Worm (Caenorhabditis elegans): ENCODE measurements around the gene str-236.

Gene str-236

ce11 chrV:1569750-1570419 lies 42.0 kb upstream of the str-236 start:
- peak; percentile 21 for TF ChIP-seq pha-4 (tag; optimal IDR thresholded peaks at IDR 0.05)
- no peak for TF ChIP-seq lin-39 (tag; optimal IDR thresholded peaks at IDR 0.05)

DNA sequence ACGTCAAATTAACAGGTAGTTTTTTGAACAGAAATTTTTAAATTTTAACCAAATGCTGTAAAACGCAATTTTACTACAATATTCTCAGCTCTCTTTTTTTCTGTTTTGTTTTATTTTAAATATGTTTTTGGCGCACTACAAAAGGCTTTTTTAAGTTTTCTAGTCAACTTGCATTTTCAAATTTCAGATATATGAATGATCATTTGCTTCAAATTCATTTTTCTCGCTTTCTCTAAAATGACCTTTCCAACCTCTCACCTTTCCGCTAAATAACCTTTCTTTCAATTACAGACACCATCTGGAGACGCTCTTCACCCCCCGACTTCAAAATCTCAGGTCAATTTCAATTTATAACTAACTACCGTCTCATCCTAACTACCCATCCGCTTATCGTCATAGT lies 38.9 kb upstream of the str-236 start, which contains the start of gene cdc-25.2:
cdc-25.2 (plus strand) TSS at position 301 of the 400 bp plus-strand sequence.
- TF ChIP-seq eor-1 (tag; optimal IDR thresholded peaks at IDR 0.05) (no peak), zag-1 (tag; optimal IDR thresholded peaks at IDR 0.05) (no peak), sea-2 (GFP tag; optimal IDR thresholded peaks at IDR 0.05) (no peak), nhr-11 (tag; optimal IDR thresholded peaks at IDR 0.05) (no peak), nhr-23 (tag; optimal IDR thresholded peaks at IDR 0.05) (no peak), hmg-11 (tag; optimal IDR thresholded peaks at IDR 0.05) (no peak), elt-1 (tag; optimal IDR thresholded peaks at IDR 0.05) (no peak), ceh-16 (tag; optimal IDR thresholded peaks at IDR 0.05) (no peak), lsy-12 (tag; optimal IDR thresholded peaks at IDR 0.05) (no peak), egl-27 (tag; optimal IDR thresholded peaks at IDR 0.05) (no peak), R02D3.7 (tag; optimal IDR thresholded peaks at IDR 0.05) (no peak), nhr-67 (tag; optimal IDR thresholded peaks at IDR 0.05) (no peak), nhr-77 (tag; optimal IDR thresholded peaks at IDR 0.05) (no peak), pha-4 (tag; optimal IDR thresholded peaks at IDR 0.05) (no peak), elt-2 (tag; optimal IDR thresholded peaks at IDR 0.05) (no peak), snpc-4 (tag; optimal IDR thresholded peaks at IDR 0.05) (no peak), ceh-28 (tag; optimal IDR thresholded peaks at IDR 0.05) (no peak)

DNA sequence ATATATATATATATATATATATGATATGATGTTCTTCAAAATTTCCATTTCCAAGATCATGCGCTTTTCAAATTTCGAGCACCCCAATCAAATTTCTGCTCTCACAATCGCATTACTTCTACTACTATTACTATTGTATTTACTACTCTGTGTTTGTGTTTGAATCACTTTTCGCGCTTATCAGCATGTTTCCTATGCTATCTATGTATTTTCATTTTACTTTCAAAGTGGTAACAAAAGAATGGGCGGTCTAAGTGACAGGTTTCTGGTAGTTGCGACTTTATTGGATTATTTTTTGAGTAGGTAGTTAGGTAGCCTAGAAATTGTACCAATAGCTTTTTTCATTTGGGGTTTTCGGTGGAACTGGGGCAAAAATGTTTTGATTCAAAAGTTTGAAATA lies 30.2 kb upstream of the str-236 start:
- TF ChIP-seq nhr-23 (tag; optimal IDR thresholded peaks at IDR 0.05) (no peak), fkh-10 (GFP tag; optimal IDR thresholded peaks at IDR 0.05) (no peak), ceh-16 (tag; optimal IDR thresholded peaks at IDR 0.05) (no peak), ztf-11 (tag; optimal IDR thresholded peaks at IDR 0.05) (no peak), pqm-1 (tag; optimal IDR thresholded peaks at IDR 0.05) (peak; percentile 67), pha-4 (tag; optimal IDR thresholded peaks at IDR 0.05) (peak; percentile 13), nhr-67 (tag; optimal IDR thresholded peaks at IDR 0.05) (no peak), hmg-11 (tag; optimal IDR thresholded peaks at IDR 0.05) (no peak), snpc-4 (tag; optimal IDR thresholded peaks at IDR 0.05) (no peak)

DNA sequence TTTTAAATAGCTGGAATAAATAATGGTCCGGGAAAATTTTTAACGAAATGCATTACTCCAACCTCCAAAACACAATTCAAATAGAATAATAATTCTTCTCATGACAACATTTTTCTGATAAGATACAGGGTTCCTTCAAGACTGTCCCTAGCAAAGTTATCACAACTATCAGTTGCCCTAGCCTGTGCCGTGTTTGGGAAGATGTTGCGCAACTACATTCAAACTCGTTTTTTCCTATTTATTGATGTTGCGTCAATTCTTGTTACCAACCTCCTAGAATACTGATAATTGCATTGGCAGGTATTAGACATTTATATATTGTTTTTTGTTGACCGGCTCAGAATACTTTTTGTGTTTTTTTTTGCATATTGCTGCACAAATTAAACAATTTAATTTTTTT lies 27.2 kb upstream of the str-236 start:
- TF ChIP-seq zag-1 (tag; optimal IDR thresholded peaks at IDR 0.05) (no peak), R02D3.7 (tag; optimal IDR thresholded peaks at IDR 0.05) (no peak), nhr-67 (tag; optimal IDR thresholded peaks at IDR 0.05) (no peak), ztf-4 (tag; optimal IDR thresholded peaks at IDR 0.05) (no peak), jun-1 (tag; optimal IDR thresholded peaks at IDR 0.05) (no peak), nhr-25 (tag; optimal IDR thresholded peaks at IDR 0.05) (no peak), nhr-11 (tag; optimal IDR thresholded peaks at IDR 0.05) (no peak), nhr-43 (tag; optimal IDR thresholded peaks at IDR 0.05; ENCODE audit: poor library complexity, severe bottlenecking) (no peak), ceh-16 (tag; optimal IDR thresholded peaks at IDR 0.05) (no peak), ceh-28 (tag; optimal IDR thresholded peaks at IDR 0.05) (no peak), aly-2 (tag; optimal IDR thresholded peaks at IDR 0.05) (no peak), nfya-1 (tag; optimal IDR thresholded peaks at IDR 0.05; ENCODE audit: insufficient read depth) (no peak), ztf-11 (tag; optimal IDR thresholded peaks at IDR 0.05) (no peak), hmg-11 (tag; optimal IDR thresholded peaks at IDR 0.05) (no peak), snpc-4 (tag; optimal IDR thresholded peaks at IDR 0.05) (no peak), tbx-2 (tag; optimal IDR thresholded peaks at IDR 0.05) (no peak), pqm-1 (tag; optimal IDR thresholded peaks at IDR 0.05) (no peak), mdl-1 (tag; optimal IDR thresholded peaks at IDR 0.05) (no peak)

DNA sequence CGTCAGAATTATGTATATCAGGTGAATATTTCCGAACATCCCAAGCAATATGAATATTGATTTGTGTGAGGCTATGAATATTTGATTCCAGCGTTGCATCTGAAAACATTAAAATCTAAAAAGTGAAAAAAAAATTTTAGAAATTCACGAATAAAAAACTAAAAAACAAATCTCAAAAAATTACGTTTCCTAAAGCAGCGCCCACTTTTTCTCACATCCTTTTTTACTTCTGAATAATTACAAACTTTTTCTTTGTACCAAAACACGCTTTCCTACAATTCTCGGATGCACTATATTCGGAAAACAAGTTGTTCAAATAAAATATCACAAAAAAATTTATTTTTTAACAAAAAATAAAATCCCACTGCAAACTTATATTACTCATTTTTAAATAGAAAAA lies 25.1 kb upstream of the str-236 start, which contains the start of gene srsx-8:
srsx-8 (minus strand) TSS at position 101 of the 400 bp plus-strand sequence.
- TF ChIP-seq R02D3.7 (tag; optimal IDR thresholded peaks at IDR 0.05) (no peak), ztf-11 (tag; optimal IDR thresholded peaks at IDR 0.05) (no peak), elt-2 (tag; optimal IDR thresholded peaks at IDR 0.05) (no peak), fkh-2 (tag; optimal IDR thresholded peaks at IDR 0.05) (no peak), elt-3 (tag; optimal IDR thresholded peaks at IDR 0.05) (no peak), aly-2 (tag; optimal IDR thresholded peaks at IDR 0.05) (no peak), ztf-4 (tag; optimal IDR thresholded peaks at IDR 0.05) (no peak), ceh-9 (tag; optimal IDR thresholded peaks at IDR 0.05) (no peak), jun-1 (tag; optimal IDR thresholded peaks at IDR 0.05) (no peak), ceh-82 (tag; optimal IDR thresholded peaks at IDR 0.05) (no peak)

Data from whole organism, L3 larva.